In genomic region chrX:19399570-19400191, dm6 we compare ENCODE assay signal across 1 fruit fly cellular context.
TF ChIP-seq lines count a peak whose summit lies in the region.

No protein-coding gene starts in this region.

TF ChIP-seq in whole organism, embryonic, 481 proteins besides CTCF, POLR2A, EP300 and RAD21 (continued from another document):
- peak; percentile 53 for TF ChIP-seq CG10543 (GFP tag; optimal IDR thresholded peaks at IDR 0.05; lab: Kevin White, UChicago)
- TF ChIP-seq Pdp1 (GFP tag; optimal IDR thresholded peaks at IDR 0.05; lab: Kevin White, UChicago): peak in 1 of 2 experiments; percentile 84
- no peak for TF ChIP-seq Awh (GFP tag; IDR thresholded peaks at IDR 0.05; lab: Robert Waterston, UW)
- TF ChIP-seq CG33557 (GFP tag; optimal IDR thresholded peaks at IDR 0.05; lab: Kevin White, UChicago): no peak
- TF ChIP-seq CG2129 (GFP tag; IDR thresholded peaks at IDR 0.05; lab: Robert Waterston, UW; ENCODE audit: partially characterized antibody): no peak
- TF ChIP-seq HLH4C (GFP tag; IDR thresholded peaks at IDR 0.05; lab: Robert Waterston, UW; ENCODE audit: partially characterized antibody): no peak
- TF ChIP-seq Bdp1 (GFP tag; optimal IDR thresholded peaks at IDR 0.05; lab: Kevin White, UChicago): no peak
- no peak for TF ChIP-seq CG17568 (GFP tag; optimal IDR thresholded peaks at IDR 0.05; lab: Kevin White, UChicago)
- TF ChIP-seq HHEX (GFP tag; optimal IDR thresholded peaks at IDR 0.05; lab: Kevin White, UChicago): no peak
- TF ChIP-seq lbe (GFP tag; optimal IDR thresholded peaks at IDR 0.05; lab: Kevin White, UChicago): no peak
- TF ChIP-seq CG34224 (GFP tag; IDR thresholded peaks at IDR 0.05; lab: Robert Waterston, UW; ENCODE audit: partially characterized antibody): no peak
- no peak for TF ChIP-seq CG15601 (tag; optimal IDR thresholded peaks at IDR 0.05; lab: Kevin White, UChicago)
- no peak for TF ChIP-seq CG9817 (tag; optimal IDR thresholded peaks at IDR 0.05; lab: Kevin White, UChicago)
- TF ChIP-seq CG11560 (tag; IDR thresholded peaks at IDR 0.05; lab: Robert Waterston, UW): no peak
- TF ChIP-seq usp (GFP tag; optimal IDR thresholded peaks at IDR 0.05; lab: Kevin White, UChicago): no peak
- no peak for TF ChIP-seq Atf-2 (GFP tag; optimal IDR thresholded peaks at IDR 0.05; lab: Kevin White, UChicago)
- no peak for TF ChIP-seq Jarid2 (GFP tag; optimal IDR thresholded peaks at IDR 0.05; lab: Kevin White, UChicago)
- TF ChIP-seq Med (GFP tag; lab: Kevin White, UChicago): peak; percentile 64
- TF ChIP-seq Atf6 (GFP tag; IDR thresholded peaks at IDR 0.05; lab: Robert Waterston, UW): no peak
- peak; percentile 66 for TF ChIP-seq CG5180 (GFP tag; optimal IDR thresholded peaks at IDR 0.05; lab: Kevin White, UChicago)
- no peak for TF ChIP-seq CG15269 (tag; optimal IDR thresholded peaks at IDR 0.05; lab: Kevin White, UChicago)
- TF ChIP-seq CG15479 (GFP tag; optimal IDR thresholded peaks at IDR 0.05; lab: Kevin White, UChicago): no peak
- no peak for TF ChIP-seq CG4820 (GFP tag; optimal IDR thresholded peaks at IDR 0.05; lab: Kevin White, UChicago)
- TF ChIP-seq repo (GFP tag; optimal IDR thresholded peaks at IDR 0.05; lab: Kevin White, UChicago): no peak
- no peak for TF ChIP-seq nau (GFP tag; optimal IDR thresholded peaks at IDR 0.05; lab: Kevin White, UChicago)
- TF ChIP-seq CG17328 (GFP tag; IDR thresholded peaks at IDR 0.05; lab: Robert Waterston, UW): no peak
- TF ChIP-seq bowl (GFP tag; IDR thresholded peaks at IDR 0.05; lab: Robert Waterston, UW): no peak
- no peak for TF ChIP-seq dan (GFP tag; IDR thresholded peaks at IDR 0.05; lab: Robert Waterston, UW)
- TF ChIP-seq CG10366 (GFP tag; IDR thresholded peaks at IDR 0.05; lab: Robert Waterston, UW): no peak
- no peak for TF ChIP-seq scrt (GFP tag; optimal IDR thresholded peaks at IDR 0.05; lab: Kevin White, UChicago)
- no peak for TF ChIP-seq chn (GFP tag; optimal IDR thresholded peaks at IDR 0.05; lab: Kevin White, UChicago)
- no peak for TF ChIP-seq ewg (GFP tag; optimal IDR thresholded peaks at IDR 0.05; lab: Kevin White, UChicago)
- TF ChIP-seq pan (optimal IDR thresholded peaks at IDR 0.05; lab: Kevin White, UChicago): no peak
- no peak for TF ChIP-seq pan (GFP tag; optimal IDR thresholded peaks at IDR 0.05 in 1 of 2, IDR thresholded peaks at IDR 0.05 in 1 of 2)
- peak; percentile 8 for TF ChIP-seq BtbVII (GFP tag; optimal IDR thresholded peaks at IDR 0.05; lab: Kevin White, UChicago)
